Worm (Caenorhabditis elegans) whole organism, L4 larva: ENCODE measurements around the gene ssu-2.

Experiments used
- D1046.2 ChIP-seq: fragments of 200-800 bp; sonication (Bioruptor generic); IDR thresholded peaks from 2 replicates; pipeline ENCODE4 v1.3.6; 2022; ENCODE audit warnings: missing genetic modification characterization, missing compliant biosample characterization
- lin-15B ChIP-seq: fragments of 150-350 bp; sonication (generic microtip); optimal IDR thresholded peaks from 3 replicates; lab custom pipeline; 2014; ENCODE audit warnings: missing biosample characterization, missing genetic modification characterization

ce11 chrIV:14377267-14377814 lies 16.3 kb downstream of the ssu-2 start:
- no peak for TF ChIP-seq D1046.2 (GFP tag; lab: Robert Waterston, UW)
- no peak for TF ChIP-seq lin-15B
